Fruit fly (Drosophila melanogaster) whole organism, embryonic: ENCODE results near the gene ova.

Source experiments
- Abd-B ChIP-seq: fragments of 200-800 bp; sonication (Bioruptor generic); optimal IDR thresholded peaks from 2 replicates; lab custom pipeline; 2018; ENCODE audit warnings: missing biosample characterization, mild to moderate bottlenecking, missing genetic modification characterization, moderate library complexity
- Adf1 ChIP-seq: fragments of 200-800 bp; sonication (Bioruptor generic); IDR thresholded peaks from 2 replicates; pipeline ENCODE4 v1.3.6; 2022; ENCODE audit warnings: missing biosample characterization, missing genetic modification characterization
- B-H1 ChIP-seq: fragments of 200-800 bp; sonication (Bioruptor generic); IDR thresholded peaks from 3 replicates; pipeline ENCODE4 v1.3.6; 2022; ENCODE audit warnings: missing biosample characterization, missing genetic modification characterization
- CG12104 ChIP-seq: fragments of 200-800 bp; sonication (Bioruptor generic); optimal IDR thresholded peaks from 3 replicates; lab custom pipeline; 2016; ENCODE audit warnings: missing biosample characterization, missing genetic modification characterization
- CG12659 ChIP-seq: fragments of 200-800 bp; sonication (Bioruptor generic); optimal IDR thresholded peaks from 3 replicates; lab custom pipeline; 2017; ENCODE audit warnings: mild to moderate bottlenecking, missing biosample characterization, missing genetic modification reagents, missing genetic modification characterization
- CG14441 ChIP-seq: fragments of 200-800 bp; sonication (Bioruptor generic); IDR thresholded peaks from 2 replicates; pipeline ENCODE4 v1.3.6; 2022; ENCODE audit warnings: missing biosample characterization, missing genetic modification characterization
- CG15011 ChIP-seq: fragments of 200-800 bp; sonication (Bioruptor generic); optimal IDR thresholded peaks from 3 replicates; lab custom pipeline; 2018; ENCODE audit warnings: missing biosample characterization, mild to moderate bottlenecking, missing genetic modification characterization
- CG15601 ChIP-seq: fragments of 200-800 bp; sonication (Bioruptor generic); optimal IDR thresholded peaks from 3 replicates; lab custom pipeline; 2019; ENCODE audit warnings: missing biosample characterization, mild to moderate bottlenecking, missing genetic modification characterization, moderate library complexity
- CG1603 ChIP-seq: fragments of 200-800 bp; sonication (Bioruptor generic); optimal IDR thresholded peaks from 2 replicates; lab custom pipeline; 2019; ENCODE audit warnings: missing biosample characterization, mild to moderate bottlenecking, missing genetic modification characterization, moderate library complexity
- CG17328 ChIP-seq: fragments of 200-800 bp; sonication (Bioruptor generic); IDR thresholded peaks from 2 replicates; pipeline ENCODE4 v1.3.6; 2022; ENCODE audit warnings: missing biosample characterization, missing genetic modification characterization
- CG17359 ChIP-seq: fragments of 200-800 bp; sonication (Bioruptor generic); optimal IDR thresholded peaks from 3 replicates; lab custom pipeline; 2018; ENCODE audit warnings: missing biosample characterization, mild to moderate bottlenecking, missing genetic modification characterization, moderate library complexity
- CG1832 ChIP-seq: fragments of 200-800 bp; sonication (Bioruptor generic); optimal IDR thresholded peaks from 2 replicates; lab custom pipeline; 2017; ENCODE audit warnings: missing biosample characterization, mild to moderate bottlenecking, missing genetic modification characterization, inconsistent platforms
- CG18599 ChIP-seq: fragments of 200-800 bp; sonication (Bioruptor generic); optimal IDR thresholded peaks from 3 replicates; lab custom pipeline; 2017; ENCODE audit warnings: missing biosample characterization, missing genetic modification characterization, mild to moderate bottlenecking, moderate library complexity, missing genetic modification reagents
- CG30431 ChIP-seq: fragments of 200-800 bp; sonication (Bioruptor generic); optimal IDR thresholded peaks from 2 replicates; lab custom pipeline; 2017; ENCODE audit warnings: missing biosample characterization, missing genetic modification characterization
- CG31388 ChIP-seq: fragments of 200-800 bp; sonication (Bioruptor generic); optimal IDR thresholded peaks from 2 replicates; lab custom pipeline; 2016; ENCODE audit warnings: missing biosample characterization, missing genetic modification characterization
- CG34224 ChIP-seq: fragments of 200-800 bp; sonication (Bioruptor generic); IDR thresholded peaks from 3 replicates; pipeline ENCODE4 v1.3.6; 2022; ENCODE audit warnings: missing biosample characterization, missing genetic modification characterization; ENCODE audit not compliant: partially characterized antibody
- CG4617 ChIP-seq: fragments of 200-800 bp; sonication (Bioruptor generic); optimal IDR thresholded peaks from 3 replicates; lab custom pipeline; 2016; ENCODE audit warnings: missing biosample characterization, missing genetic modification characterization, borderline replicate concordance
- CG6272 ChIP-seq: fragments of 200-800 bp; sonication (Bioruptor generic); IDR thresholded peaks from 2 replicates; pipeline ENCODE4 v1.3.6; 2022; ENCODE audit warnings: missing biosample characterization, missing genetic modification characterization
- CG6813 ChIP-seq: fragments of 200-800 bp; sonication (Bioruptor generic); optimal IDR thresholded peaks from 2 replicates; lab custom pipeline; 2017; ENCODE audit warnings: missing biosample characterization, missing genetic modification characterization, mild to moderate bottlenecking, moderate library complexity, missing genetic modification reagents
- CG7556 ChIP-seq: fragments of 200-800 bp; sonication (Bioruptor generic); optimal IDR thresholded peaks from 2 replicates; lab custom pipeline; 2017; ENCODE audit warnings: missing biosample characterization, mild to moderate bottlenecking, missing genetic modification characterization
- CG7928 ChIP-seq: fragments of 200-800 bp; sonication (Bioruptor generic); optimal IDR thresholded peaks from 2 replicates; lab custom pipeline; 2017; ENCODE audit warnings: missing biosample characterization, mild to moderate bottlenecking, missing genetic modification characterization
- CG8089 ChIP-seq: fragments of 200-800 bp; sonication (Bioruptor generic); optimal IDR thresholded peaks from 3 replicates; lab custom pipeline; 2016; ENCODE audit warnings: missing biosample characterization, missing genetic modification characterization
- CG8924 ChIP-seq: fragments of 200-800 bp; optimal IDR thresholded peaks from 3 replicates; lab custom pipeline; 2019; ENCODE audit warnings: missing biosample characterization, mild to moderate bottlenecking, missing genetic modification characterization, moderate library complexity
- CG9215 ChIP-seq: fragments of 200-800 bp; sonication (Bioruptor generic); IDR thresholded peaks from 2 replicates; pipeline ENCODE4 v1.3.6; 2022; ENCODE audit warnings: missing biosample characterization, missing genetic modification characterization
- CG9797 ChIP-seq: fragments of 200-800 bp; sonication (Bioruptor generic); optimal IDR thresholded peaks from 3 replicates; lab custom pipeline; 2018; ENCODE audit warnings: missing biosample characterization, mild to moderate bottlenecking, missing genetic modification characterization
- CG9932 ChIP-seq: fragments of 200-800 bp; sonication (Bioruptor generic); IDR thresholded peaks from 2 replicates; pipeline ENCODE4 v1.3.6; 2022; ENCODE audit warnings: missing biosample characterization, missing genetic modification characterization
- CTCF ChIP-seq: fragments of 200-800 bp; sonication (Bioruptor generic); optimal IDR thresholded peaks from 2 replicates; lab custom pipeline; 2017; ENCODE audit warnings: missing biosample characterization, mild to moderate bottlenecking, missing genetic modification characterization, moderate library complexity
- CkIIα-i1 ChIP-seq: fragments of 200-800 bp; sonication (Bioruptor generic); IDR thresholded peaks from 2 replicates; pipeline ENCODE4 v1.3.6; 2022; ENCODE audit warnings: missing biosample characterization, missing genetic modification characterization
- Dref ChIP-seq: fragments of 200-800 bp; sonication (Bioruptor generic); IDR thresholded peaks from 2 replicates; pipeline ENCODE4 v1.3.6; 2022; ENCODE audit warnings: missing biosample characterization, missing genetic modification characterization
- GATAe ChIP-seq: fragments of 200-800 bp; sonication (Bioruptor generic); conservative IDR thresholded peaks from 2 replicates; pipeline ENCODE4 v1.3.6; 2022; ENCODE audit warnings: missing biosample characterization, missing genetic modification characterization
- Hand ChIP-seq: fragments of 200-800 bp; sonication (Bioruptor generic); optimal IDR thresholded peaks from 2 replicates; lab custom pipeline; 2017; ENCODE audit warnings: mild to moderate bottlenecking, missing biosample characterization, missing genetic modification reagents, missing genetic modification characterization
- Hey ChIP-seq: fragments of 200-800 bp; sonication (Bioruptor generic); optimal IDR thresholded peaks from 3 replicates; lab custom pipeline; 2018; ENCODE audit warnings: missing biosample characterization, mild to moderate bottlenecking, missing genetic modification characterization
- PHDP ChIP-seq: fragments of 200-800 bp; sonication (Bioruptor generic); optimal IDR thresholded peaks from 3 replicates; lab custom pipeline; 2018; ENCODE audit warnings: missing biosample characterization, mild to moderate bottlenecking, missing genetic modification characterization, moderate library complexity
- Ptx1 ChIP-seq: fragments of 200-800 bp; sonication (Bioruptor generic); IDR thresholded peaks from 2 replicates; pipeline ENCODE4 v1.3.6; 2022; ENCODE audit warnings: missing biosample characterization, missing genetic modification characterization
- Ssrp ChIP-seq: fragments of 200-800 bp; sonication (Bioruptor generic); optimal IDR thresholded peaks from 2 replicates; lab custom pipeline; 2018; ENCODE audit warnings: missing biosample characterization, mild to moderate bottlenecking, missing genetic modification characterization, moderate library complexity
- Taf1 ChIP-seq: fragments of 200-800 bp; sonication (Bioruptor generic); IDR thresholded peaks from 2 replicates; pipeline ENCODE4 v1.3.6; 2022; ENCODE audit warnings: missing biosample characterization, missing genetic modification characterization
- al ChIP-seq: fragments of 200-800 bp; sonication (Bioruptor generic); IDR thresholded peaks from 2 replicates; pipeline ENCODE4 v1.3.6; 2022; ENCODE audit warnings: missing biosample characterization, missing genetic modification characterization
- aop ChIP-seq: fragments of 200-800 bp; sonication (Bioruptor generic); IDR thresholded peaks from 2 replicates; pipeline ENCODE4 v1.3.6; 2022; ENCODE audit warnings: missing biosample characterization, missing genetic modification characterization
- ase ChIP-seq: fragments of 200-800 bp; sonication (Bioruptor generic); IDR thresholded peaks from 3 replicates; pipeline ENCODE4 v1.3.6; 2022; ENCODE audit warnings: missing biosample characterization, missing genetic modification characterization
- cato ChIP-seq: fragments of 200-800 bp; sonication (Bioruptor generic); optimal IDR thresholded peaks from 2 replicates; lab custom pipeline; 2016; ENCODE audit warnings: missing biosample characterization, missing genetic modification characterization, borderline replicate concordance
- crp ChIP-seq, 2 experiments: fragments of 200-800 bp; sonication (Bioruptor generic); optimal IDR thresholded peaks; 2 replicates in 1 of 2; 3 replicates in 1 of 2; lab custom pipeline; 2017; ENCODE audit warnings: missing biosample characterization in 2 of 2, missing genetic modification characterization in 2 of 2, mild to moderate bottlenecking in 1 of 2, moderate library complexity in 1 of 2
- esg ChIP-seq: fragments of 200-800 bp; sonication (Bioruptor generic); conservative IDR thresholded peaks from 2 replicates; pipeline ENCODE4 v1.3.6; 2022; ENCODE audit warnings: missing biosample characterization, missing genetic modification characterization
- hb ChIP-seq: fragments of 200-800 bp; sonication (Bioruptor generic); IDR thresholded peaks from 3 replicates; pipeline ENCODE4 v1.3.6; 2022; ENCODE audit warnings: missing biosample characterization, missing genetic modification characterization; ENCODE audit not compliant: partially characterized antibody
- hbn ChIP-seq: fragments of 200-800 bp; sonication (Bioruptor generic); IDR thresholded peaks from 2 replicates; pipeline ENCODE4 v1.3.6; 2022; ENCODE audit warnings: missing biosample characterization, missing genetic modification characterization; ENCODE audit not compliant: partially characterized antibody
- oc ChIP-seq: fragments of 200-800 bp; sonication (Bioruptor generic); optimal IDR thresholded peaks from 2 replicates; lab custom pipeline; 2018; ENCODE audit warnings: missing biosample characterization, mild to moderate bottlenecking, missing genetic modification characterization, moderate library complexity
- pan ChIP-seq, 4 experiments: fragments of >200 bp in 3 of 4; fragments of 200-800 bp in 1 of 4; sonication (Bioruptor generic) in 1 of 4; optimal IDR thresholded peaks in 3 of 4; IDR thresholded peaks in 1 of 4; 2 replicates each; pipeline versions ENCODE4 v1.3.6 to Lab custom; 2017 to 2022; ENCODE audit warnings: missing biosample characterization in 2 of 4, missing genetic modification characterization in 2 of 4, mixed read lengths in 1 of 4
- sc ChIP-seq, 3 experiments: fragments of >200 bp in 2 of 3; fragments of 200-800 bp in 1 of 3; sonication (Bioruptor generic) in 1 of 3; optimal IDR thresholded peaks; 2 replicates in 2 of 3; 3 replicates in 1 of 3; lab custom pipeline; 2017; ENCODE audit warnings: mild to moderate bottlenecking in 1 of 3, missing biosample characterization in 1 of 3, missing genetic modification characterization in 1 of 3, missing genetic modification reagents in 1 of 3
- sna ChIP-seq: fragments of 200-800 bp; sonication (Bioruptor generic); IDR thresholded peaks from 2 replicates; pipeline ENCODE4 v1.3.6; 2022; ENCODE audit warnings: missing biosample characterization, missing genetic modification characterization; ENCODE audit not compliant: partially characterized antibody
- toy ChIP-seq: fragments of 200-800 bp; sonication (Bioruptor generic); IDR thresholded peaks from 2 replicates; pipeline ENCODE4 v1.3.6; 2022; ENCODE audit warnings: missing biosample characterization, missing genetic modification characterization
- tx ChIP-seq: fragments of 200-800 bp; sonication (Bioruptor generic); optimal IDR thresholded peaks from 2 replicates; lab custom pipeline; 2016; ENCODE audit warnings: missing biosample characterization, missing genetic modification characterization

The ova gene

DNA sequence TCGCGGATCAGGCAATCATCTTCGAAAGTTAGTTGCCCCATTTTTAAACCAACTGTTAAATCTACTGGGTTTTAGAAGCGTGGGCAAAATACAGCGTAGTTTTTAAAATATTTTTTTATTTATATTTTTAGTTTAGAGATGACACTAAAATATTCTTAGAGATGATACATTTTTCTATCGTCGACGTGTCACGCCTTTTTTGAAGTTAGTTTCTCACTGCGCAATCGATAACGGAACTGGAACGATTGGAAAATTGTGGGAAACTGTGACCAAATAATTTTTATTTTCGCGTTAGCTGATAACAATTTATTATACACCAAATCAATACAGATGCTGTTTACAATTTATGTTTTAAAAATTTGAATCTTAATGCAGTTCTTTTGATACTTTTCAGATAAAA is 47.2 kb upstream of the ova start, which contains the start of gene Utx (continued):
- TF ChIP-seq CG9215 (GFP tag; lab: Robert Waterston, UW) (no peak), CG14441 (GFP tag; lab: Robert Waterston, UW) (no peak), Dref (GFP tag; lab: Robert Waterston, UW) (peak; percentile 80), CG17328 (GFP tag; lab: Robert Waterston, UW) (no peak), CG12104 (GFP tag; lab: Kevin White, UChicago) (no peak), CG8924 (tag; lab: Kevin White, UChicago) (no peak), Hand (GFP tag; lab: Kevin White, UChicago) (no peak), CG4617 (peak; percentile 55), al (no peak), CG1603 (tag; lab: Kevin White, UChicago) (no peak), CG6813 (GFP tag; lab: Kevin White, UChicago) (no peak), hbn (peak; percentile 72), CG8089 (GFP tag; lab: Kevin White, UChicago) (no peak), CG12659 (GFP tag; lab: Kevin White, UChicago) (peak; percentile 45), CG1832 (no peak), oc (tag; lab: Kevin White, UChicago) (no peak), CG30431 (no peak), CG15011 (GFP tag; lab: Kevin White, UChicago) (no peak), pan (optimal IDR thresholded peaks at IDR 0.05; lab: Kevin White, UChicago) (no peak), pan (GFP tag; optimal IDR thresholded peaks at IDR 0.05 in 1 of 2, IDR thresholded peaks at IDR 0.05 in 1 of 2) (no peak), B-H1 (GFP tag; lab: Robert Waterston, UW) (no peak), sna (peak; percentile 61; the same call in 1 of the 2 replicates), GATAe (GFP tag; lab: Robert Waterston, UW) (no peak), CTCF (GFP tag; lab: Kevin White, UChicago) (no peak), CkIIα-i1 (GFP tag; lab: Robert Waterston, UW) (no peak), toy (GFP tag; lab: Robert Waterston, UW) (no peak), Ptx1 (GFP tag; lab: Robert Waterston, UW) (no peak), CG7928 (GFP tag; lab: Kevin White, UChicago) (no peak), CG6272 (GFP tag; lab: Robert Waterston, UW) (no peak), CG34224 (GFP tag; lab: Robert Waterston, UW) (peak; percentile 81), CG18599 (GFP tag; lab: Kevin White, UChicago) (no peak), Abd-B (GFP tag; lab: Kevin White, UChicago) (no peak), Ssrp (tag; lab: Kevin White, UChicago) (no peak), CG31388 (GFP tag; lab: Kevin White, UChicago) (no peak), CG15601 (tag; lab: Kevin White, UChicago) (no peak), CG9932 (no peak; the same call in 1 of the 2 replicates), CG9797 (no peak), ase (GFP tag; lab: Robert Waterston, UW) (no peak), Adf1 (no peak), sc (optimal IDR thresholded peaks at IDR 0.05; lab: Kevin White, UChicago) (no peak), sc (GFP tag; optimal IDR thresholded peaks at IDR 0.05; lab: Kevin White, UChicago) (no peak), crp (GFP tag; optimal IDR thresholded peaks at IDR 0.05; lab: Kevin White, UChicago) (no peak), tx (no peak), CG7556 (GFP tag; lab: Kevin White, UChicago) (no peak), Taf1 (no peak), hb (peak; percentile 53; the same call in 2 of the 3 replicates), aop (GFP tag; lab: Robert Waterston, UW) (no peak), CG17359 (tag; lab: Kevin White, UChicago) (no peak), esg (no peak), cato (GFP tag; lab: Kevin White, UChicago) (no peak), PHDP (tag; lab: Kevin White, UChicago) (no peak), Hey (tag; lab: Kevin White, UChicago) (no peak)
